Worm (Caenorhabditis elegans) whole organism, L2 larva: ENCODE results near the gene svh-1.

Experiments used
- C34F6.9 ChIP-seq: fragments of 150-350 bp; optimal IDR thresholded peaks from 2 replicates; lab custom pipeline; 2014; ENCODE audit warnings: missing biosample characterization, missing genetic modification characterization
- F13H6.1 ChIP-seq: sonication (generic microtip); optimal IDR thresholded peaks from 2 replicates; lab custom pipeline; 2016; ENCODE audit warnings: missing genetic modification characterization, missing compliant biosample characterization
- ZK546.5 ChIP-seq: sonication (generic microtip); optimal IDR thresholded peaks from 2 replicates; lab custom pipeline; 2017; ENCODE audit warnings: missing biosample characterization, missing genetic modification characterization
- alr-1 ChIP-seq: fragments of 150-350 bp; optimal IDR thresholded peaks from 2 replicates; lab custom pipeline; 2014; ENCODE audit warnings: missing biosample characterization, missing genetic modification characterization
- blmp-1 ChIP-seq: sonication (generic microtip); optimal IDR thresholded peaks from 2 replicates; lab custom pipeline; 2017; ENCODE audit warnings: missing genetic modification characterization, mild to moderate bottlenecking, missing compliant biosample characterization, antibody characterized with exemption, moderate library complexity; ENCODE audit not compliant: insufficient read depth
- ceh-82 ChIP-seq: fragments of 150-350 bp; optimal IDR thresholded peaks from 2 replicates; lab custom pipeline; 2014; ENCODE audit warnings: missing biosample characterization, missing genetic modification characterization
- crh-2 ChIP-seq: sonication (generic microtip); optimal IDR thresholded peaks from 2 replicates; lab custom pipeline; 2017; ENCODE audit warnings: missing biosample characterization, missing genetic modification characterization
- egl-27 ChIP-seq: sonication (generic microtip); optimal IDR thresholded peaks from 3 replicates; lab custom pipeline; 2017; ENCODE audit warnings: missing biosample characterization, missing genetic modification reagents, missing genetic modification characterization
- elt-3 ChIP-seq: sonication (generic microtip); optimal IDR thresholded peaks from 2 replicates; lab custom pipeline; 2017; ENCODE audit warnings: missing biosample characterization, missing genetic modification characterization
- fos-1 ChIP-seq: fragments of 150-350 bp; optimal IDR thresholded peaks from 2 replicates; lab custom pipeline; 2014; ENCODE audit warnings: missing biosample characterization, missing genetic modification characterization
- lin-11 ChIP-seq: fragments of 150-350 bp; sonication (generic microtip); optimal IDR thresholded peaks from 2 replicates; lab custom pipeline; 2014; ENCODE audit warnings: missing biosample characterization, missing genetic modification characterization, inconsistent platforms, mixed read lengths
- lin-13 ChIP-seq: fragments of 150-350 bp; optimal IDR thresholded peaks from 2 replicates; lab custom pipeline; 2014; ENCODE audit warnings: missing biosample characterization, missing genetic modification reagents, missing genetic modification characterization
- mab-5 ChIP-seq: fragments of 150-350 bp; optimal IDR thresholded peaks from 2 replicates; lab custom pipeline; 2014; ENCODE audit warnings: missing biosample characterization, missing genetic modification characterization
- mbf-1 ChIP-seq: sonication (generic microtip); optimal IDR thresholded peaks from 2 replicates; lab custom pipeline; 2017; ENCODE audit warnings: missing biosample characterization, missing genetic modification characterization
- nhr-10 ChIP-seq: sonication (generic microtip); optimal IDR thresholded peaks from 2 replicates; lab custom pipeline; 2017; ENCODE audit warnings: missing biosample characterization, missing genetic modification characterization
- nhr-12 ChIP-seq: fragments of 150-350 bp; optimal IDR thresholded peaks from 2 replicates; lab custom pipeline; 2014; ENCODE audit warnings: missing biosample characterization, missing genetic modification characterization
- nhr-129 ChIP-seq: fragments of 150-350 bp; optimal IDR thresholded peaks from 2 replicates; lab custom pipeline; 2014; ENCODE audit warnings: missing biosample characterization, missing genetic modification characterization
- nhr-237 ChIP-seq: fragments of 150-350 bp; optimal IDR thresholded peaks from 2 replicates; lab custom pipeline; 2014; ENCODE audit warnings: missing biosample characterization, missing genetic modification characterization
- nhr-25 ChIP-seq: fragments of 150-350 bp; sonication (generic microtip); optimal IDR thresholded peaks from 3 replicates; lab custom pipeline; 2014; ENCODE audit warnings: missing biosample characterization, missing genetic modification characterization
- nhr-77 ChIP-seq: fragments of 150-350 bp; optimal IDR thresholded peaks from 2 replicates; lab custom pipeline; 2014; ENCODE audit warnings: missing biosample characterization, missing genetic modification characterization
- skn-1 ChIP-seq: sonication (generic microtip); optimal IDR thresholded peaks from 2 replicates; lab custom pipeline; 2017; ENCODE audit warnings: missing biosample characterization, missing genetic modification characterization
- sma-3 ChIP-seq: sonication (generic microtip); optimal IDR thresholded peaks from 2 replicates; lab custom pipeline; 2016; ENCODE audit warnings: missing genetic modification reagents, missing genetic modification characterization, missing compliant biosample characterization
- sma-9 ChIP-seq, 2 experiments: fragments of 150-350 bp in 1 of 2; sonication (generic microtip) in 1 of 2; optimal IDR thresholded peaks; 2 replicates each; lab custom pipeline; 2014 to 2016; ENCODE audit warnings: missing genetic modification characterization in 2 of 2, mild to moderate bottlenecking in 1 of 2, missing biosample characterization in 1 of 2, missing compliant biosample characterization in 1 of 2, missing genetic modification reagents in 1 of 2, moderate library complexity in 1 of 2
- unc-39 ChIP-seq: fragments of 150-350 bp; optimal IDR thresholded peaks from 2 replicates; lab custom pipeline; 2014; ENCODE audit warnings: missing biosample characterization, missing genetic modification characterization
- unc-55 ChIP-seq: fragments of 150-350 bp; sonication (generic microtip); optimal IDR thresholded peaks from 3 replicates; lab custom pipeline; 2014; ENCODE audit warnings: missing biosample characterization, missing genetic modification reagents, missing genetic modification characterization
- unc-62 ChIP-seq: fragments of 150-350 bp; optimal IDR thresholded peaks from 2 replicates; lab custom pipeline; 2014; ENCODE audit warnings: missing biosample characterization, missing genetic modification reagents, missing genetic modification characterization
- zag-1 ChIP-seq: fragments of 150-350 bp; optimal IDR thresholded peaks from 2 replicates; lab custom pipeline; 2014; ENCODE audit warnings: missing biosample characterization, missing genetic modification characterization
- ztf-11 ChIP-seq: sonication (generic microtip); optimal IDR thresholded peaks from 2 replicates; lab custom pipeline; 2017; ENCODE audit warnings: missing biosample characterization, missing genetic modification characterization
- ztf-4 ChIP-seq: fragments of 150-350 bp; optimal IDR thresholded peaks from 2 replicates; lab custom pipeline; 2014; ENCODE audit warnings: missing biosample characterization, missing genetic modification characterization

svh-1 gene

ce11 chrIV:8159995-8160394 is 46.4 kb upstream of the svh-1 start:
- TF ChIP-seq blmp-1 (no peak), fos-1 (tag; lab: Kevin White, UChicago) (peak; percentile 1), nhr-10 (tag; lab: Kevin White, UChicago) (no peak)

ce11 chrIV:8161774-8162173 is 44.6 kb upstream of the svh-1 start:
- TF ChIP-seq unc-39 (tag; lab: Kevin White, UChicago) (no peak), fos-1 (tag; lab: Kevin White, UChicago) (peak; percentile 52)

ce11 chrIV:8163687-8164086 is 42.7 kb upstream of the svh-1 start, which contains the start of gene clec-51:
Gene clec-51 (minus strand): TSS chrIV:8163800.
- TF ChIP-seq sma-9 (GFP tag; optimal IDR thresholded peaks at IDR 0.05; lab: Kevin White, UChicago) (peak; percentile 26), sma-9 (tag; optimal IDR thresholded peaks at IDR 0.05; lab: Kevin White, UChicago) (no peak), unc-62 (GFP tag; lab: Kevin White, UChicago) (no peak), skn-1 (tag; lab: Kevin White, UChicago) (peak; percentile 2), unc-39 (tag; lab: Kevin White, UChicago) (no peak), nhr-10 (tag; lab: Kevin White, UChicago) (no peak), F13H6.1 (tag; lab: Kevin White, UChicago) (no peak), fos-1 (tag; lab: Kevin White, UChicago) (peak; percentile 63), mab-5 (tag; lab: Kevin White, UChicago) (no peak)

- TF ChIP-seq elt-3 (tag; lab: Kevin White, UChicago) (no peak), nhr-10 (tag; lab: Kevin White, UChicago) (no peak), nhr-12 (no peak), sma-3 (GFP tag; lab: Kevin White, UChicago) (no peak), crh-2 (no peak), nhr-77 (tag; lab: Kevin White, UChicago) (no peak), alr-1 (no peak), skn-1 (tag; lab: Kevin White, UChicago) (no peak), nhr-237 (tag; lab: Kevin White, UChicago) (no peak), nhr-25 (no peak), zag-1 (tag; lab: Kevin White, UChicago) (no peak), ztf-11 (tag; lab: Kevin White, UChicago) (no peak), unc-55 (no peak), nhr-129 (tag; lab: Kevin White, UChicago) (no peak), sma-9 (GFP tag; optimal IDR thresholded peaks at IDR 0.05; lab: Kevin White, UChicago) (no peak), sma-9 (tag; optimal IDR thresholded peaks at IDR 0.05; lab: Kevin White, UChicago) (no peak), lin-11 (tag; lab: Kevin White, UChicago) (no peak), ztf-4 (tag; lab: Kevin White, UChicago) (no peak), ZK546.5 (no peak)
Observed at ce11 chrIV:8164515-8164914, 41.9 kb upstream of the svh-1 start.

ce11 chrIV:8165950-8166349 is 40.5 kb upstream of the svh-1 start, which contains the start of gene B0218.7:
Gene B0218.7 (minus strand): TSS chrIV:8166050.
- no peak for TF ChIP-seq sma-3 (GFP tag; lab: Kevin White, UChicago)
- no peak for TF ChIP-seq zag-1 (tag; lab: Kevin White, UChicago)
- TF ChIP-seq ztf-4 (tag; lab: Kevin White, UChicago), result no peak
- no peak for TF ChIP-seq fos-1 (tag; lab: Kevin White, UChicago)
- no peak for TF ChIP-seq C34F6.9 (tag; lab: Kevin White, UChicago)
- no peak for TF ChIP-seq unc-39 (tag; lab: Kevin White, UChicago)
- TF ChIP-seq elt-3 (tag; lab: Kevin White, UChicago), result no peak
- no peak for TF ChIP-seq ceh-82 (tag; lab: Kevin White, UChicago)
- no peak for TF ChIP-seq unc-55
- TF ChIP-seq mbf-1 (tag; lab: Kevin White, UChicago), result no peak
- TF ChIP-seq egl-27 (tag; lab: Kevin White, UChicago), result no peak

ce11 chrIV:8168660-8169059 is 37.8 kb upstream of the svh-1 start, which contains the start of gene clec-52:
Gene clec-52 (minus strand): TSS chrIV:8168760.
- no peak for TF ChIP-seq ceh-82 (tag; lab: Kevin White, UChicago)
- TF ChIP-seq lin-13 (GFP tag; lab: Kevin White, UChicago), result no peak
- TF ChIP-seq nhr-129 (tag; lab: Kevin White, UChicago), result no peak
- no peak for TF ChIP-seq blmp-1
- TF ChIP-seq nhr-77 (tag; lab: Kevin White, UChicago), result no peak
- TF ChIP-seq unc-55, result no peak
